Fruit fly (Drosophila melanogaster) S2 (cell line): ENCODE data around the gene CG43169.

Experiments
- CG8478 ChIP-seq: fragments of >200 bp; optimal IDR thresholded peaks from 2 replicates; lab custom pipeline; 2018
- CTCF ChIP-seq, 2 experiments: fragments of >200 bp; optimal IDR thresholded peaks; 2 replicates each; lab custom pipeline; 2018

DNA sequence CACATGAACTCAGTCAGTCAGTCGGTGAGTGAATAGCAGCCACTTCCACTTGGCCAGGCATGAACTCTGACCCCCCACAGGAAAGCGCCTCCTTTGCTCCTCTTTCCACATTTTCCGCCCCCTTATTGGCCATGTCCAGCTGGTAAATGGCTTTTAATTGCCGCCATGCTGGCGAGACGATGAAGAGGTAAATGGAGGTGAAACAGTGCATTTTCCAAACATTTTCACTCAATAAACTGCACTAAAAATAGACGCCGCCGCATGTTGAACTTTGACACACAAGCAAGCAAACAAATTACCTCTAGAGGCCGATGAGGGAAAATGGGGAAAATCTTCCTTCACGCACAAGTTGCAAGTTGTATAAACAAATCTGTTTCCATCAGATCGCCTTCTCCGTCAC, 38.6 kb downstream of the CG43169 start:
- no peak for TF ChIP-seq CTCF (optimal IDR thresholded peaks at IDR 0.05; lab: Kevin White, UChicago)
- no peak for TF ChIP-seq CG8478 (lab: Kevin White, UChicago)
